Fruit fly (Drosophila melanogaster) whole organism, embryonic: ENCODE results near the gene Ssu72.

Experiments used
- Aef1 ChIP-seq: fragments of 200-800 bp; sonication (Bioruptor generic); IDR thresholded peaks from 3 replicates; pipeline ENCODE4 v1.3.6; 2022; ENCODE audit warnings: missing biosample characterization, missing genetic modification characterization
- Asciz ChIP-seq: fragments of 200-800 bp; sonication (Bioruptor generic); optimal IDR thresholded peaks from 2 replicates; lab custom pipeline; 2017; ENCODE audit warnings: missing biosample characterization, mild to moderate bottlenecking, missing genetic modification characterization, missing genetic modification reagents
- CG10147 ChIP-seq: fragments of 200-800 bp; sonication (Bioruptor generic); optimal IDR thresholded peaks from 2 replicates; lab custom pipeline; 2019; ENCODE audit warnings: missing biosample characterization, mild to moderate bottlenecking, missing genetic modification characterization, moderate library complexity
- CG10654 ChIP-seq: fragments of 200-800 bp; sonication (Bioruptor generic); optimal IDR thresholded peaks from 2 replicates; lab custom pipeline; 2016; ENCODE audit warnings: missing biosample characterization, missing genetic modification characterization
- CG11560 ChIP-seq: fragments of 200-800 bp; sonication (Bioruptor generic); IDR thresholded peaks from 3 replicates; pipeline ENCODE4 v1.3.6; 2022; ENCODE audit warnings: missing biosample characterization, missing genetic modification characterization
- CG11695 ChIP-seq: fragments of 200-800 bp; sonication (Bioruptor generic); IDR thresholded peaks from 3 replicates; pipeline ENCODE4 v1.3.6; 2022; ENCODE audit warnings: missing biosample characterization, missing genetic modification characterization
- CG33213 ChIP-seq: fragments of 200-800 bp; sonication (Bioruptor generic); optimal IDR thresholded peaks from 3 replicates; lab custom pipeline; 2016; ENCODE audit warnings: missing biosample characterization, missing genetic modification characterization
- CG4404 ChIP-seq: fragments of 200-800 bp; sonication (Bioruptor generic); IDR thresholded peaks from 2 replicates; pipeline ENCODE4 v1.3.6; 2022; ENCODE audit warnings: missing biosample characterization, missing genetic modification characterization
- CG4730 ChIP-seq: fragments of 200-800 bp; sonication (Bioruptor generic); IDR thresholded peaks from 2 replicates; pipeline ENCODE4 v1.3.6; 2022; ENCODE audit warnings: missing biosample characterization, missing genetic modification characterization
- CG6175 ChIP-seq: fragments of 200-800 bp; sonication (Bioruptor generic); IDR thresholded peaks from 3 replicates; pipeline ENCODE4 v1.3.6; 2022; ENCODE audit warnings: missing biosample characterization, missing genetic modification characterization
- CG6254 ChIP-seq: fragments of 200-800 bp; sonication (Bioruptor generic); optimal IDR thresholded peaks from 3 replicates; lab custom pipeline; 2017; ENCODE audit warnings: mild to moderate bottlenecking, missing biosample characterization, missing genetic modification reagents, missing genetic modification characterization
- CG6654 ChIP-seq: fragments of 200-800 bp; sonication (Bioruptor generic); optimal IDR thresholded peaks from 2 replicates; lab custom pipeline; 2017; ENCODE audit warnings: missing biosample characterization, mild to moderate bottlenecking, missing genetic modification characterization
- CG8089 ChIP-seq: fragments of 200-800 bp; sonication (Bioruptor generic); optimal IDR thresholded peaks from 3 replicates; lab custom pipeline; 2016; ENCODE audit warnings: missing biosample characterization, missing genetic modification characterization
- CoRest ChIP-seq: fragments of 200-800 bp; sonication (Bioruptor generic); optimal IDR thresholded peaks from 3 replicates; lab custom pipeline; 2018; ENCODE audit warnings: missing biosample characterization, mild to moderate bottlenecking, missing genetic modification characterization, moderate library complexity
- Dek ChIP-seq: fragments of 200-800 bp; sonication (Bioruptor generic); optimal IDR thresholded peaks from 3 replicates; lab custom pipeline; 2019; ENCODE audit warnings: missing biosample characterization, mild to moderate bottlenecking, missing genetic modification characterization, moderate library complexity
- Dll ChIP-seq: fragments of 200-800 bp; sonication (Bioruptor generic); IDR thresholded peaks from 4 replicates; pipeline ENCODE4 v1.3.6; 2022; ENCODE audit warnings: missing biosample characterization, missing genetic modification characterization; ENCODE audit not compliant: partially characterized antibody
- Eip74EF ChIP-seq, 2 experiments: fragments of 200-800 bp in 1 of 2; fragments of >200 bp in 1 of 2; sonication (Bioruptor generic) in 1 of 2; optimal IDR thresholded peaks; 2 replicates each; lab custom pipeline; 2017 to 2019; ENCODE audit warnings: missing biosample characterization in 2 of 2, missing genetic modification characterization in 2 of 2, mild to moderate bottlenecking in 1 of 2, moderate library complexity in 1 of 2
- Ets65A ChIP-seq: fragments of 200-800 bp; sonication (Bioruptor generic); peaks from one replicate; lab custom pipeline; 2016; ENCODE audit warnings: missing biosample characterization, missing genetic modification characterization
- HLH3B ChIP-seq: fragments of 200-800 bp; sonication (Bioruptor generic); IDR thresholded peaks from 2 replicates; pipeline ENCODE4 v1.3.6; 2022; ENCODE audit warnings: missing biosample characterization, missing genetic modification characterization
- Hand ChIP-seq: fragments of 200-800 bp; sonication (Bioruptor generic); optimal IDR thresholded peaks from 2 replicates; lab custom pipeline; 2017; ENCODE audit warnings: mild to moderate bottlenecking, missing biosample characterization, missing genetic modification reagents, missing genetic modification characterization
- Hr78 ChIP-seq, 2 experiments: fragments of 200-800 bp in 1 of 2; fragments of >200 bp in 1 of 2; sonication (Bioruptor generic) in 1 of 2; optimal IDR thresholded peaks; 2 replicates each; lab custom pipeline; 2017 to 2019; ENCODE audit warnings: missing biosample characterization in 2 of 2, missing genetic modification characterization in 2 of 2, mild to moderate bottlenecking in 1 of 2, moderate library complexity in 1 of 2
- Nf-YA ChIP-seq: fragments of 200-800 bp; sonication (Bioruptor generic); IDR thresholded peaks from 2 replicates; pipeline ENCODE4 v1.3.6; 2022; ENCODE audit warnings: missing biosample characterization, missing genetic modification characterization
- NfI ChIP-seq: fragments of 200-800 bp; sonication (Bioruptor generic); optimal IDR thresholded peaks from 3 replicates; lab custom pipeline; 2018; ENCODE audit warnings: missing biosample characterization, mild to moderate bottlenecking, missing genetic modification characterization, moderate library complexity
- Oli ChIP-seq: fragments of 200-800 bp; sonication (Bioruptor generic); optimal IDR thresholded peaks from 2 replicates; lab custom pipeline; 2018; ENCODE audit warnings: missing biosample characterization, mild to moderate bottlenecking, missing genetic modification characterization, moderate library complexity
- Optix ChIP-seq: fragments of 200-800 bp; sonication (Bioruptor generic); IDR thresholded peaks from 3 replicates; pipeline ENCODE4 v1.3.6; 2022; ENCODE audit warnings: missing biosample characterization, missing genetic modification characterization
- PHDP ChIP-seq: fragments of 200-800 bp; sonication (Bioruptor generic); optimal IDR thresholded peaks from 3 replicates; lab custom pipeline; 2018; ENCODE audit warnings: missing biosample characterization, mild to moderate bottlenecking, missing genetic modification characterization, moderate library complexity
- Scr ChIP-seq: fragments of 200-800 bp; sonication (Bioruptor generic); IDR thresholded peaks from 2 replicates; pipeline ENCODE4 v1.3.6; 2022; ENCODE audit warnings: missing biosample characterization, missing genetic modification characterization; ENCODE audit not compliant: partially characterized antibody
- ac ChIP-seq: fragments of 200-800 bp; sonication (Bioruptor generic); optimal IDR thresholded peaks from 3 replicates; lab custom pipeline; 2017; ENCODE audit warnings: missing biosample characterization, mild to moderate bottlenecking, missing genetic modification characterization
- ash1 ChIP-seq: fragments of 200-800 bp; sonication (Bioruptor generic); optimal IDR thresholded peaks from 2 replicates; lab custom pipeline; 2018; ENCODE audit warnings: missing biosample characterization, mild to moderate bottlenecking, missing genetic modification characterization
- emc ChIP-seq: fragments of 200-800 bp; sonication (Bioruptor generic); optimal IDR thresholded peaks from 2 replicates; lab custom pipeline; 2016; ENCODE audit warnings: missing biosample characterization, missing genetic modification characterization
- ewg ChIP-seq: fragments of 200-800 bp; sonication (Bioruptor generic); optimal IDR thresholded peaks from 3 replicates; lab custom pipeline; 2017; ENCODE audit warnings: mild to moderate bottlenecking, missing biosample characterization, missing genetic modification reagents, missing genetic modification characterization
- eyg ChIP-seq: fragments of 200-800 bp; sonication (Bioruptor generic); optimal IDR thresholded peaks from 3 replicates; lab custom pipeline; 2016; ENCODE audit warnings: missing biosample characterization, missing genetic modification characterization
- fd102C ChIP-seq: fragments of 200-800 bp; sonication (Bioruptor generic); optimal IDR thresholded peaks from 2 replicates; lab custom pipeline; 2018; ENCODE audit warnings: missing biosample characterization, mild to moderate bottlenecking, missing genetic modification characterization, moderate library complexity
- fu2 ChIP-seq: fragments of 200-800 bp; sonication (Bioruptor generic); optimal IDR thresholded peaks from 2 replicates; lab custom pipeline; 2016; ENCODE audit warnings: missing biosample characterization, missing genetic modification characterization
- gfzf ChIP-seq: fragments of 200-800 bp; sonication (Bioruptor generic); optimal IDR thresholded peaks from 2 replicates; lab custom pipeline; 2016; ENCODE audit warnings: missing biosample characterization, mild to moderate bottlenecking, missing genetic modification characterization, moderate library complexity
- ham ChIP-seq: fragments of 200-800 bp; sonication (Bioruptor generic); IDR thresholded peaks from 2 replicates; pipeline ENCODE4 v1.3.6; 2022; ENCODE audit warnings: missing biosample characterization, missing genetic modification characterization
- inv ChIP-seq: fragments of 200-800 bp; sonication (Bioruptor generic); IDR thresholded peaks from 2 replicates; pipeline ENCODE4 v1.3.6; 2022; ENCODE audit warnings: missing biosample characterization, missing genetic modification characterization; ENCODE audit not compliant: partially characterized antibody
- kah ChIP-seq: fragments of 200-800 bp; sonication (Bioruptor generic); optimal IDR thresholded peaks from 2 replicates; lab custom pipeline; 2018; ENCODE audit warnings: missing biosample characterization, mild to moderate bottlenecking, missing genetic modification characterization
- lilli ChIP-seq: fragments of 200-800 bp; sonication (Bioruptor generic); optimal IDR thresholded peaks from 3 replicates; lab custom pipeline; 2016; ENCODE audit warnings: missing biosample characterization, missing genetic modification characterization
- nerfin-2 ChIP-seq: fragments of 200-800 bp; sonication (Bioruptor generic); IDR thresholded peaks from 2 replicates; pipeline ENCODE4 v1.3.6; 2022; ENCODE audit warnings: missing biosample characterization, missing genetic modification characterization; ENCODE audit not compliant: partially characterized antibody
- nmo ChIP-seq: fragments of 200-800 bp; sonication (Bioruptor generic); optimal IDR thresholded peaks from 2 replicates; lab custom pipeline; 2018; ENCODE audit warnings: missing biosample characterization, mild to moderate bottlenecking, missing genetic modification characterization, moderate library complexity
- odd ChIP-seq: fragments of 200-800 bp; sonication (Bioruptor generic); optimal IDR thresholded peaks from 2 replicates; lab custom pipeline; 2017; ENCODE audit warnings: missing biosample characterization, mild to moderate bottlenecking, missing genetic modification characterization
- onecut ChIP-seq: fragments of 200-800 bp; sonication (Bioruptor generic); IDR thresholded peaks from 2 replicates; pipeline ENCODE4 v1.3.6; 2022; ENCODE audit warnings: missing biosample characterization, missing genetic modification characterization
- pros ChIP-seq: fragments of 200-800 bp; sonication (Bioruptor generic); optimal IDR thresholded peaks from 3 replicates; lab custom pipeline; 2019; ENCODE audit warnings: missing biosample characterization, mild to moderate bottlenecking, missing genetic modification characterization, moderate library complexity
- scrt ChIP-seq: fragments of 200-800 bp; sonication (Bioruptor generic); optimal IDR thresholded peaks from 2 replicates; lab custom pipeline; 2018; ENCODE audit warnings: missing biosample characterization, mild to moderate bottlenecking, missing genetic modification characterization, moderate library complexity
- seq ChIP-seq: fragments of 200-800 bp; sonication (Bioruptor generic); IDR thresholded peaks from 2 replicates; pipeline ENCODE4 v1.3.6; 2022; ENCODE audit warnings: missing biosample characterization, missing genetic modification characterization
- tin ChIP-seq: fragments of 200-800 bp; sonication (Bioruptor generic); optimal IDR thresholded peaks from 3 replicates; lab custom pipeline; 2016; ENCODE audit warnings: missing biosample characterization, missing genetic modification characterization
- tll ChIP-seq, 2 experiments: fragments of 200-800 bp in 1 of 2; fragments of >200 bp in 1 of 2; sonication (Bioruptor generic) in 1 of 2; optimal IDR thresholded peaks; 2 replicates each; lab custom pipeline; 2017 to 2019; ENCODE audit warnings: missing biosample characterization in 2 of 2, missing genetic modification characterization in 2 of 2, mild to moderate bottlenecking in 1 of 2, moderate library complexity in 1 of 2
- wek ChIP-seq: fragments of 200-800 bp; sonication (Bioruptor generic); optimal IDR thresholded peaks from 3 replicates; lab custom pipeline; 2018; ENCODE audit warnings: missing biosample characterization, mild to moderate bottlenecking, missing genetic modification characterization, moderate library complexity
- zen2 ChIP-seq: fragments of 200-800 bp; sonication (Bioruptor generic); IDR thresholded peaks from 3 replicates; pipeline ENCODE4 v1.3.6; 2022; ENCODE audit warnings: missing biosample characterization, missing genetic modification characterization; ENCODE audit not compliant: partially characterized antibody

The Ssu72 gene

dm6 chrX:19701611-19702010 is 37.2 kb downstream of the Ssu72 start, which contains the start of gene Tcs4 (continued):
- TF ChIP-seq odd (GFP tag; lab: Kevin White, UChicago) (no peak), zen2 (peak; percentile 60; the same call in 2 of the 3 replicates), CG8089 (GFP tag; lab: Kevin White, UChicago) (no peak), CG10654 (GFP tag; lab: Kevin White, UChicago) (no peak), PHDP (tag; lab: Kevin White, UChicago) (peak; percentile 44), Oli (tag; lab: Kevin White, UChicago) (no peak), CG11560 (tag; lab: Robert Waterston, UW) (no peak), eyg (no peak), tin (peak; percentile 29), tll (GFP tag; optimal IDR thresholded peaks at IDR 0.05; lab: Kevin White, UChicago) (no peak), gfzf (peak; percentile 63), NfI (GFP tag; lab: Kevin White, UChicago) (peak; percentile 17), CG10147 (GFP tag; lab: Kevin White, UChicago) (no peak), Eip74EF (GFP tag; optimal IDR thresholded peaks at IDR 0.05; lab: Kevin White, UChicago) (no peak), HLH3B (GFP tag; lab: Robert Waterston, UW) (no peak), nmo (peak; percentile 48), CG6654 (GFP tag; lab: Kevin White, UChicago) (no peak), ewg (no peak), nerfin-2 (GFP tag; lab: Robert Waterston, UW) (0 out of 2 replicates have a peak, but pooled peaks have one; percentile 35), Dll (GFP tag; lab: Robert Waterston, UW) (peak; percentile 59; the same call in 2 of the 4 replicates), lilli (no peak), scrt (GFP tag; lab: Kevin White, UChicago) (no peak), CG4730 (GFP tag; lab: Robert Waterston, UW) (no peak), emc (GFP tag; lab: Kevin White, UChicago) (no peak), seq (no peak), CG4404 (no peak), CG6254 (GFP tag; lab: Kevin White, UChicago) (no peak), Scr (GFP tag; lab: Robert Waterston, UW) (peak; percentile 59), CG33213 (GFP tag; lab: Kevin White, UChicago) (no peak), Hr78 (GFP tag; optimal IDR thresholded peaks at IDR 0.05; lab: Kevin White, UChicago) (no peak), onecut (GFP tag; lab: Robert Waterston, UW) (no peak), Hand (no peak), ash1 (GFP tag; lab: Kevin White, UChicago) (no peak), pros (GFP tag; lab: Kevin White, UChicago) (no peak), CG6175 (GFP tag; lab: Robert Waterston, UW) (no peak), wek (GFP tag; lab: Kevin White, UChicago) (no peak), fu2 (GFP tag; lab: Kevin White, UChicago) (no peak), Dek (tag; lab: Kevin White, UChicago) (peak; percentile 15), inv (GFP tag; lab: Robert Waterston, UW) (0 out of 2 replicates have a peak, but pooled peaks have one; percentile 7), kah (GFP tag; lab: Kevin White, UChicago) (no peak), ac (GFP tag; lab: Kevin White, UChicago) (no peak), Optix (GFP tag; lab: Robert Waterston, UW) (no peak), Asciz (GFP tag; lab: Kevin White, UChicago) (no peak), CoRest (tag; lab: Kevin White, UChicago) (peak; percentile 29), CG11695 (GFP tag; lab: Robert Waterston, UW) (0 out of 3 replicates have a peak, but pooled peaks have one; percentile 18), Aef1 (GFP tag; lab: Robert Waterston, UW) (no peak), Nf-YA (GFP tag; lab: Robert Waterston, UW) (no peak), fd102C (no peak), ham (GFP tag; lab: Robert Waterston, UW) (no peak), Ets65A (peak; percentile 67)
